Fruit fly (Drosophila melanogaster): ENCODE results near the gene sowah.
A peak's percentile ranks its signal among the peaks of the same experiment; 100 is the strongest.

The sowah gene

DNA sequence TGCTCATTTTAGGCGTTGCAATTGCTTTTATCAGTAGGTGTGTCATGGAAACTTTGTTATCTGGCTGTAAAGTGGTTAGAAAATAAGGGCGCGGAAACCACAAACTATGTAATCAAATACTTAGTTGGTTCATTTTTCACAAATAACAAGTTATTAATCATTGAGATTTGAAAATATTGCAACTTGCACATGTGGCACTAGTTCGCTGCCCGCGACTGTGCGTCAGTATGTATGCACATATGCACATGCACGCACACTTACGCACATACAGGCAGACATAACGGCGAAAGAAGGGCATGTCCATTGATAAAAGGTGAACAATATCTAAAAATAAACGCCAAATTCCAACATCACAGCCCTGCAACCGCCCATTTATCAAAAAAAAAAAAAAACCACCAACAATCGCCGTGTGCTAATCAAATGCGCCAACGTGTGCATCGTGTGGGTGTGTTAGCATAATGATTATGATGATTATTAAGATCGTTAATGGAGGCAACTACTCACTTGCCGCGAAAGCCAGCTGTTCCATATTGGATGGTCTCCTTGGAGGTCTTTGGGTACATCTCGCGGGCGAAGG lies 42.8 kb downstream of the sowah start (continued):
- TF ChIP-seq crol (GFP tag; IDR thresholded peaks at IDR 0.05) (no peak), tap (tag; optimal IDR thresholded peaks at IDR 0.05) (peak; percentile 49), pzg (GFP tag; optimal IDR thresholded peaks at IDR 0.05) (no peak), CG32532 (GFP tag; IDR thresholded peaks at IDR 0.05) (peak; percentile 22; the same call in 1 of the 2 replicates), gsb-n (tag; optimal IDR thresholded peaks at IDR 0.05) (peak; percentile 23), CG9932 (GFP tag; IDR thresholded peaks at IDR 0.05) (no peak), CG2678 (tag; optimal IDR thresholded peaks at IDR 0.05) (peak; percentile 58), psq (GFP tag; optimal IDR thresholded peaks at IDR 0.05) (no peak), chm (GFP tag; IDR thresholded peaks at IDR 0.05) (peak; percentile 54; the same call in 1 of the 2 replicates), CG10209 (GFP tag; optimal IDR thresholded peaks at IDR 0.05) (no peak), H15 (GFP tag; IDR thresholded peaks at IDR 0.05) (0 out of 3 replicates have a peak, but pooled peaks have one; percentile 32), TFAM (GFP tag; optimal IDR thresholded peaks at IDR 0.05) (no peak), BEAF-32 (GFP tag; optimal IDR thresholded peaks at IDR 0.05) (no peak), nerfin-1 (tag; optimal IDR thresholded peaks at IDR 0.05) (peak; percentile 49), CG7556 (GFP tag; optimal IDR thresholded peaks at IDR 0.05) (peak; percentile 8), CG17568 (GFP tag; optimal IDR thresholded peaks at IDR 0.05) (no peak), CG8765 (GFP tag; IDR thresholded peaks at IDR 0.05) (no peak; the same call in 1 of the 2 replicates), CG11696 (GFP tag; IDR thresholded peaks at IDR 0.05) (peak; percentile 97), ash1 (GFP tag; optimal IDR thresholded peaks at IDR 0.05) (no peak), ato (GFP tag; IDR thresholded peaks at IDR 0.05; ENCODE audit: partially characterized antibody) (no peak), CG34376 (GFP tag; optimal IDR thresholded peaks at IDR 0.05) (no peak), CG4730 (GFP tag; IDR thresholded peaks at IDR 0.05) (peak; percentile 6; the same call in 1 of the 2 replicates), az2 (GFP tag; optimal IDR thresholded peaks at IDR 0.05) (peak; percentile 49), Opbp (GFP tag; IDR thresholded peaks at IDR 0.05; ENCODE audit: partially characterized antibody) (no peak), Sox102F (GFP tag; optimal IDR thresholded peaks at IDR 0.05) (no peak), Ssrp (tag; optimal IDR thresholded peaks at IDR 0.05) (peak; percentile 41), CG11398 (GFP tag; optimal IDR thresholded peaks at IDR 0.05) (no peak), fd64A (GFP tag; optimal IDR thresholded peaks at IDR 0.05) (peak; percentile 0), Drgx (GFP tag; IDR thresholded peaks at IDR 0.05) (peak; percentile 69; the same call in 1 of the 2 replicates), CG10959 (GFP tag; IDR thresholded peaks at IDR 0.05) (no peak), trem (tag; optimal IDR thresholded peaks at IDR 0.05) (peak; percentile 8), Ptx1 (GFP tag; IDR thresholded peaks at IDR 0.05) (peak; percentile 26; the same call in 1 of the 2 replicates), NC2α (GFP tag; optimal IDR thresholded peaks at IDR 0.05) (no peak), crp (GFP tag; optimal IDR thresholded peaks at IDR 0.05) (no peak), Ets97D (GFP tag; optimal IDR thresholded peaks at IDR 0.05) (no peak), danr (GFP tag; IDR thresholded peaks at IDR 0.05) (no peak), Bgb (GFP tag; IDR thresholded peaks at IDR 0.05; ENCODE audit: partially characterized antibody) (no peak), disco-r (GFP tag; optimal IDR thresholded peaks at IDR 0.05) (no peak), Antp (GFP tag; optimal IDR thresholded peaks at IDR 0.05) (no peak), CTCF (GFP tag; optimal IDR thresholded peaks at IDR 0.05) (peak; percentile 15), Trl (optimal IDR thresholded peaks at IDR 0.05) (no peak), Trl (GFP tag; optimal IDR thresholded peaks at IDR 0.05) (no peak), sens-2 (GFP tag; IDR thresholded peaks at IDR 0.05) (0 out of 2 replicates have a peak, but pooled peaks have one; percentile 19), pita (GFP tag; optimal IDR thresholded peaks at IDR 0.05) (no peak), bcd (GFP tag; optimal IDR thresholded peaks at IDR 0.05) (peak; percentile 25), Ravus (GFP tag; IDR thresholded peaks at IDR 0.05) (no peak), Hr51 (GFP tag; optimal IDR thresholded peaks at IDR 0.05) (peak in 1 of 2 experiments; percentile 60), CG3163 (GFP tag; optimal IDR thresholded peaks at IDR 0.05) (no peak), ewg (GFP tag; optimal IDR thresholded peaks at IDR 0.05) (no peak), slp2 (GFP tag; optimal IDR thresholded peaks at IDR 0.05) (peak; percentile 20), ranshi (GFP tag; IDR thresholded peaks at IDR 0.05) (peak; percentile 17; the same call in 1 of the 2 replicates)
